Worm (Caenorhabditis elegans) whole organism, young adult: ENCODE data around the gene F43C1.5.

ENCODE experiments used
- B0336.3 ChIP-seq: fragments of 200-800 bp; sonication (Bioruptor generic); IDR thresholded peaks from 2 replicates; pipeline ENCODE4 v1.3.6; 2022; ENCODE audit warnings: missing genetic modification characterization, missing compliant biosample characterization
- ama-1 ChIP-seq, 3 experiments: fragments of 150-350 bp in 1 of 3; sonication (generic microtip) in 2 of 3; optimal IDR thresholded peaks; 2 replicates each; lab custom pipeline; 2014 to 2018; ENCODE audit warnings: missing biosample characterization in 2 of 3, missing genetic modification characterization in 2 of 3, missing genetic modification reagents in 2 of 3
- attf-3 ChIP-seq: fragments of 200-800 bp; sonication (Bioruptor generic); conservative IDR thresholded peaks from 2 replicates; pipeline ENCODE4 v1.3.6; 2022; ENCODE audit warnings: missing genetic modification reagents, missing genetic modification characterization, missing compliant biosample characterization
- ets-4 ChIP-seq: fragments of 200-800 bp; sonication (Bioruptor generic); optimal IDR thresholded peaks from 2 replicates; lab custom pipeline; 2018; ENCODE audit warnings: mild to moderate bottlenecking, missing genetic modification characterization, missing compliant biosample characterization
- hrde-1 ChIP-seq: sonication (generic microtip); optimal IDR thresholded peaks from 2 replicates; lab custom pipeline; 2016; ENCODE audit warnings: missing genetic modification characterization, mild to moderate bottlenecking, missing compliant biosample characterization, moderate library complexity, missing genotype, missing genetic modification reagents, borderline replicate concordance
- mel-28 ChIP-seq: sonication (generic microtip); optimal IDR thresholded peaks from 2 replicates; lab custom pipeline; 2016; ENCODE audit warnings: borderline replicate concordance, mild to moderate bottlenecking, missing genetic modification characterization, missing compliant biosample characterization
- pha-4 ChIP-seq: fragments of 150-350 bp; sonication (generic microtip); optimal IDR thresholded peaks from 2 replicates; lab custom pipeline; 2014; ENCODE audit warnings: missing biosample characterization, missing genetic modification reagents, missing genetic modification characterization
- unc-130 ChIP-seq: sonication (generic microtip); optimal IDR thresholded peaks from 2 replicates; lab custom pipeline; 2016; ENCODE audit warnings: missing genetic modification reagents, missing genetic modification characterization, missing compliant biosample characterization
- ztf-18 ChIP-seq: sonication (generic microtip); optimal IDR thresholded peaks from 2 replicates; lab custom pipeline; 2016; ENCODE audit warnings: missing genotype, mild to moderate bottlenecking, missing genetic modification characterization, missing compliant biosample characterization

- TF ChIP-seq ama-1 (optimal IDR thresholded peaks at IDR 0.05; lab: Kevin White, UChicago): peak; percentile 96
- TF ChIP-seq ama-1 (GFP tag; optimal IDR thresholded peaks at IDR 0.05; lab: Kevin White, UChicago): peak in 1 of 2 experiments; percentile 68
- no peak for TF ChIP-seq hrde-1 (tag; lab: Kevin White, UChicago)
- peak; percentile 54 for TF ChIP-seq mel-28 (tag; lab: Kevin White, UChicago)
- TF ChIP-seq unc-130: no peak
- TF ChIP-seq B0336.3 (GFP tag; lab: Robert Waterston, UW): peak; percentile 95
- TF ChIP-seq attf-3 (GFP tag; lab: Robert Waterston, UW): no peak
- TF ChIP-seq pha-4: no peak
- TF ChIP-seq ets-4 (GFP tag; lab: Kevin White, UChicago): peak; percentile 11
- no peak for TF ChIP-seq ztf-18 (tag; lab: Kevin White, UChicago)
These were observed 33.5 kb upstream of the F43C1.5 start for ce11 chrIII:4195306-4196008.
